Worm (Caenorhabditis elegans) whole organism, L3 larva: ENCODE measurements around the gene cwn-1.

Experiments used
- ama-1 ChIP-seq: fragments of 150-350 bp; optimal IDR thresholded peaks from 2 replicates; lab custom pipeline; 2018
- daf-12 ChIP-seq: fragments of 150-350 bp; optimal IDR thresholded peaks from 2 replicates; lab custom pipeline; 2014; ENCODE audit warnings: missing biosample characterization, missing genetic modification reagents, missing genetic modification characterization
- nhr-11 ChIP-seq: fragments of 150-350 bp; optimal IDR thresholded peaks from 2 replicates; lab custom pipeline; 2014; ENCODE audit warnings: missing biosample characterization, missing genetic modification characterization
- nhr-12 ChIP-seq: fragments of 150-350 bp; optimal IDR thresholded peaks from 2 replicates; lab custom pipeline; 2014; ENCODE audit warnings: missing biosample characterization, missing genetic modification characterization
- nhr-237 ChIP-seq: fragments of 150-350 bp; optimal IDR thresholded peaks from 2 replicates; lab custom pipeline; 2014; ENCODE audit warnings: missing biosample characterization, missing genetic modification characterization
- skn-1 ChIP-seq: fragments of 150-350 bp; optimal IDR thresholded peaks from 2 replicates; lab custom pipeline; 2014; ENCODE audit warnings: missing biosample characterization, missing genetic modification characterization
- snpc-4 ChIP-seq: fragments of 150-350 bp; optimal IDR thresholded peaks from 2 replicates; lab custom pipeline; 2014; ENCODE audit warnings: missing biosample characterization, missing genetic modification characterization
- tbx-2 ChIP-seq: sonication (generic microtip); optimal IDR thresholded peaks from 2 replicates; lab custom pipeline; 2016; ENCODE audit warnings: mild to moderate bottlenecking, missing genetic modification characterization, missing compliant biosample characterization
- unc-39 ChIP-seq: sonication (generic microtip); optimal IDR thresholded peaks from 4 replicates; lab custom pipeline; 2017; ENCODE audit warnings: missing biosample characterization, missing genetic modification characterization
- ztf-11 ChIP-seq: fragments of 150-350 bp; optimal IDR thresholded peaks from 2 replicates; lab custom pipeline; 2014; ENCODE audit warnings: missing biosample characterization, missing genetic modification characterization

- TF ChIP-seq nhr-11 (no peak), nhr-12 (tag; lab: Kevin White, UChicago) (no peak), daf-12 (no peak), ama-1 (lab: Kevin White, UChicago) (no peak), skn-1 (tag; lab: Kevin White, UChicago) (no peak), nhr-237 (tag; lab: Kevin White, UChicago) (no peak), ztf-11 (tag; lab: Kevin White, UChicago) (no peak), tbx-2 (tag; lab: Kevin White, UChicago) (no peak), unc-39 (tag; lab: Kevin White, UChicago) (no peak), snpc-4 (no peak)
Measured at ce11 chrII:133548-134275, at the start of gene cwn-1.
